Worm (Caenorhabditis elegans) whole organism, dauer: ENCODE data around the gene ugt-54.

Source experiments
- unc-62 ChIP-seq: sonication (generic microtip); optimal IDR thresholded peaks from 2 replicates; lab custom pipeline; 2017; ENCODE audit warnings: missing biosample characterization, missing genetic modification reagents, missing genetic modification characterization

The ugt-54 gene

ce11 chrIV:10757616-10758193 lies 3.8 kb upstream of the ugt-54 start, which contains the start of the genes T25B9.4 and T25B9.6:
T25B9.4 (minus strand) TSS chrIV:10757716.
T25B9.6 (plus strand) TSS chrIV:10758143.
- TF ChIP-seq unc-62 (GFP tag; lab: Kevin White, UChicago), result no peak

- TF ChIP-seq unc-62 (GFP tag; lab: Kevin White, UChicago), result no peak
These were observed 2.7 kb downstream of the ugt-54 start, which contains the start of gene T25B9.11 for ce11 chrIV:10764206-10764605. T25B9.11 (plus strand) TSS chrIV:10764506.

DNA sequence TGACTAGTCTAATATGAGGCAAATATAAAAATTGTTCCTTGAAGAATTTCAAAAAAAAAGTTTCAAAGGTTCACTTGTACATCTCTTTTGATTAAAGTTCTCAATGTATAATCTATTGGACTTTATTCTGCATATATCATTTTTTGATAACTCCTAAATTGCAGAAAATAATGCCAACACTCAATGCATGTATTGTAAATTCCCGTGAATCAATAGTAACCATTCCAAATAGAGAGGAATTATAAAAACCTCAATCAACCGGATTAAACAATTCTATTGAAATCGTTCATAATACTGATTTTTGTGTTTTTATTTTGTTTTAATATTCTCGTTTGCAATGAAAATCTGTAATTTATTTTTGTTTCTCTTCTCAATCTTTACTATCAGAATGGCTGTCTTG lies 3.6 kb downstream of the ugt-54 start, which contains the start of gene T25B9.12:
T25B9.12 (plus strand) TSS at position 301 of the 400 bp plus-strand sequence.
- no peak for TF ChIP-seq unc-62 (GFP tag; lab: Kevin White, UChicago)

ce11 chrIV:10766071-10766470 lies 4.6 kb downstream of the ugt-54 start:
- no peak for TF ChIP-seq unc-62 (GFP tag; lab: Kevin White, UChicago)

DNA sequence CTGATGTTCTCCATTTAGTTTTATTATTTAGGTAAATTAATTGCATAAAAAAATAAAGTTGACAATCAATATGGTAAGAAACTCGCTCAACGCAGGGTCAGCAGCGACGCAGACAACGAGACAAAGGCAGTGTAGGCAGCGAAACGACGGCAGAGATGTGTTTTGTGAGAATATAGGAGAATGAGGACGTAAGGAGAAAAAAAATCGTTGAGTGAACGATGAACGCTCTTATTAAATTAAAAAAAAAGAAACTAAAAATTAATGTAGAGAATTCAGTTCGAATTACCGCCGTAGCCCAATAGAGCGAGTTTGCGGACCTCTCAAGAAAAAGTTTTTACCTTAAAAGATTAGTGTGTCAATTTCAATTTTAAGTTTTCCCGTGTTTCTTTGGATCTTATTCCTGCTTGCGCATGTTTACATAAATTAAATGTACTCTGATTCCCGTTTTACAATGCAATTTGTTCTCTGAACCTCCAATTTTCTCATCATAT lies 6.7 kb downstream of the ugt-54 start, which contains the start of gene T25B9.8:
T25B9.8 (minus strand) TSS at position 51 of the 491 bp plus-strand sequence.
- TF ChIP-seq unc-62 (GFP tag; lab: Kevin White, UChicago), result no peak

DNA sequence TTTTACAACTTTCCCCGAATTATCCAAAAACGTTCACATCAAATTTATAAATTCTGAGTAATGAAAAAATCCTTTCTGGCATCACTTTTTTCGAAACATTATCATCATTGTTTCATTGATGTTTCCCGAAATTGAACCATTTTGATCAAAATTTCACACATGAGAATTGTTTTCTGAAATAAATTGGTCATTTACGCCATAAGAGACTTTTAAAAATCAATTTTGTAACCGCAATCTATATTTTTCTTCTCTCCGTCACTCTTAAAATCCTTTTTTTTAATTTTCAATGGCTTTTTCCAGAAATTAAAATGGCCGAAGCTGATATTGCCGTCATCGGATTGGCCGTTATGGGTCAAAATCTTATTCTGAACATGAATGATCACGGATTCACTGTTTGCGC lies 7.9 kb downstream of the ugt-54 start, which contains the start of gene T25B9.9:
T25B9.9 (plus strand) TSS at position 301 of the 400 bp plus-strand sequence.
- no peak for TF ChIP-seq unc-62 (GFP tag; lab: Kevin White, UChicago)

DNA sequence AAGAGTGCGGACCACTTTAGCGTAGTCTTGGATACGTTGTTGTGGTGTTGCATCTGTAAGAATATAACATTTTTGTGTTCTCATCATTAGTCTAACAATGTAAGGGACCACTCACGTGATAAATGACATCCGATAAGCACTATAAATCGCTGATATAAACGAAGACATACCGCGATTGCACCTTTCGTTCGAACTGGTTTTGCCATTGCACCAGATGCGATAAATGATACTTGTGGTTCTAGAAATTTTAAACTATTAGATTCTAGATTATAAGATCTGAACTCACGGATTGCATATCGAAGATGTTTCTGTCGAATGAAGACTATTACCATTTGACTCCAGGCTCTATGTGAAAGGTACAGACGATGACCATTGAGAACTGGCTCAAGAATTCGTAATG lies 9.8 kb downstream of the ugt-54 start:
- TF ChIP-seq unc-62 (GFP tag; lab: Kevin White, UChicago), result no peak

- TF ChIP-seq unc-62 (GFP tag; lab: Kevin White, UChicago), result no peak
These were observed 12.3 kb downstream of the ugt-54 start, which contains the start of gene inpp-1 for ce11 chrIV:10773811-10774210. inpp-1 (minus strand) TSS chrIV:10773911.

- no peak for TF ChIP-seq unc-62 (GFP tag; lab: Kevin White, UChicago)
These were observed 15.6 kb downstream of the ugt-54 start for ce11 chrIV:10777076-10777475.

DNA sequence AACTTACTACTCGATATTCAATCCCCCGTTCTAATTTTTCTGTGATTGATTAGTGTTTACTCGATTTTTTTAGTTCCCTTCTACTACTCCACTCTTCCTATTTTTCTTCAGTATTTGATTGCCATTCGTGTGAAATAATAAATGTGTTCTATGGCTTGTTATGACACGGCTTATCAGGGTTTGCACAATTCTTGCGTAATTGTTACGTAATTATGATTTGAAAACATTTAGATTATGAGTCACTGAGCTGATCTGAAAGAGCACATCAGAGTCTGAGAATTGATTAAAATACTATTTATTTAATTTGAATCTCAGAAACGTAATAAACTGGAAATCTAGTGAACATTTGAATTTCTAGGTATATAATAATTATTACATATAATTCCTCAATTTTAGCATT lies 16.1 kb downstream of the ugt-54 start:
- no peak for TF ChIP-seq unc-62 (GFP tag; lab: Kevin White, UChicago)

ce11 chrIV:10778582-10778981 lies 17.1 kb downstream of the ugt-54 start:
- no peak for TF ChIP-seq unc-62 (GFP tag; lab: Kevin White, UChicago)

ce11 chrIV:10779328-10779727 lies 17.8 kb downstream of the ugt-54 start:
- TF ChIP-seq unc-62 (GFP tag; lab: Kevin White, UChicago), result no peak

DNA sequence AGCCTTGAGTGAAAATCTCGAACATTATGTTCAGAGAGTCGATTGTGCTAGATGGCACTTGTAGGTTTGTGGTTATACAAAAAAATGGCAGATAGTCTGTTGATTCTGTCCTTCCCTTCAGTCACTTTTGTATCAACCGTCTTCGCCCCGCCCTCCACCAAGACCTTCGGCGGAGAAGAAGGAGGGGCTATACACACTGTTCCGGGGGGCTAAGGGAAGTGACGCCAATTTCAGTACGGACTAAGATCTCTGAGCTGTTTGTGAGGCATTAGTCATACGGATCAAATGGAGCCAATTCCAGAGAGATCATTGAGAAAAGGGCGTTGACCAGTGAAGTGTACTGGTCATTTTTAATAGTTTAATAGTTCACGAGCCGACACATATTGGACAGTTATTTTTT lies 19.1 kb downstream of the ugt-54 start, which contains the start of gene swt-3:
swt-3 (minus strand) TSS at position 101 of the 400 bp plus-strand sequence.
- no peak for TF ChIP-seq unc-62 (GFP tag; lab: Kevin White, UChicago)

DNA sequence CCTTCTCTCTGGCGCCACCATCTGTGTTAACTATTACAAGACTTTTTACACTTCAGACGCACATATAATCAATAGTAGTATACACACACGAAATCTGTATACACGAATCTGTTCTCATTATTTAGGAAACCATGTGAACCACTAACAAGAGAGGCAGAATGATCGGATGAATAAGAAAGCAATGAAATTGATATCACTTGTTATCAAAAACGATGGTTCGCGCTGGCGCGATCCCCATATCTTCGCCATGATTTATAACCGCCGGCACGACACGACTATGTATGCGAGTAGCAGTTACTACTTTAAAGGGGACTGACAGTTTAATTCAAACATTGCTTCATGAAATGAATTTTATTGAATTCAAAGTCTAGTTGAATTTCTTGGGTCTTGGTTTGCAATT lies 19.8 kb downstream of the ugt-54 start:
- TF ChIP-seq unc-62 (GFP tag; lab: Kevin White, UChicago), result no peak

DNA sequence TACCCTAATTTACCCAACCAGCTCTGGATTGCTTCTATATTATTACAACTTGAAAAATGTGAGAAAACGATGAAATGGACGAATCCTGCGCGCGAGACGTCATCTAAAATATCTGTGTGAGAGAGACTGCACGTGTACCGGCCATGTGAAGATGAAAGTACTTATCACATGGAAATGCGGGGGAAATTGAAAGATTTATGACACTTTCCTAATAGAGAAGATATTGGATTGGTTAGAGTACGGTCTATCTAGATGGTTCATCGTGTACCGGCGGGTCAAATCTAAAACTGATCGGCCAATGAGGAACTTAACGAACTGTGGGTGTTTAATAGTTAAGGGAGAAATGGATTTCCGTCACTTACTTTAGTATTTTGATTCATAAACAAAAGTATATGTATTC lies 20.5 kb downstream of the ugt-54 start:
- TF ChIP-seq unc-62 (GFP tag; lab: Kevin White, UChicago), result no peak

DNA sequence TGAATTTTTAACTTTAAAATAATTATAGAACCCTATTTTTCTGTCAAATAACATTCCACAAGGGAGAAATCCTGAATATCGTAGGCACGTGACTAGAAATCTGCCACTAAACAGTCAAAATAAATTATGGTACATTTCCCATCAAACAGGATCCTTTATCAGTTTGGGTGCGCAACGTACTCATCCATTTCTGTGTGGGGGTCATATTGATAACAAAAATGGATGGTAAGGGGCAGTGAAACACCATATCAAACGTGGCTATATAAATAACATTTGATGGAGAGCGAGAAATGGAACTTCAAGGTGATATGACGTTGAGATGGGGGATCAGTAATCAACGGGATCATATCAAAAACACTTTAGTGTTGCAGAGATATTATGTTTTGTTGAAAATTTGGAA lies 22.6 kb downstream of the ugt-54 start:
- TF ChIP-seq unc-62 (GFP tag; lab: Kevin White, UChicago), result no peak

ce11 chrIV:10786731-10787130 lies 25.2 kb downstream of the ugt-54 start, which contains the start of gene srd-7:
srd-7 (minus strand) TSS chrIV:10786831.
- no peak for TF ChIP-seq unc-62 (GFP tag; lab: Kevin White, UChicago)
